Worm (Caenorhabditis elegans) whole organism, L3 larva: ENCODE results near the gene camt-1.

Experiments used
- R02D3.7 ChIP-seq: fragments of 150-350 bp; optimal IDR thresholded peaks from 2 replicates; lab custom pipeline; 2014; ENCODE audit warnings: missing biosample characterization, missing genetic modification characterization
- ceh-28 ChIP-seq: fragments of 150-350 bp; optimal IDR thresholded peaks from 2 replicates; lab custom pipeline; 2014; ENCODE audit warnings: missing biosample characterization, missing genetic modification reagents, missing genetic modification characterization
- egl-5 ChIP-seq: fragments of 150-350 bp; optimal IDR thresholded peaks from 2 replicates; lab custom pipeline; 2017; ENCODE audit warnings: missing biosample characterization, missing genetic modification reagents, missing genetic modification characterization, inconsistent platforms
- elt-2 ChIP-seq: sonication (generic microtip); optimal IDR thresholded peaks from 2 replicates; lab custom pipeline; 2016; ENCODE audit warnings: missing genetic modification reagents, mild to moderate bottlenecking, missing genetic modification characterization, missing compliant biosample characterization
- fkh-10 ChIP-seq: sonication (generic microtip); optimal IDR thresholded peaks from 2 replicates; lab custom pipeline; 2017; ENCODE audit warnings: missing biosample characterization, missing genetic modification reagents, missing genetic modification characterization
- fkh-2 ChIP-seq: fragments of 150-350 bp; optimal IDR thresholded peaks from 2 replicates; lab custom pipeline; 2014; ENCODE audit warnings: missing biosample characterization, missing genetic modification reagents, missing genetic modification characterization
- lin-15B ChIP-seq: fragments of 150-350 bp; optimal IDR thresholded peaks from 2 replicates; lab custom pipeline; 2014; ENCODE audit warnings: missing biosample characterization, missing genetic modification characterization
- mdl-1 ChIP-seq: fragments of 150-350 bp; optimal IDR thresholded peaks from 2 replicates; lab custom pipeline; 2014; ENCODE audit warnings: missing biosample characterization, missing genetic modification characterization
- nhr-11 ChIP-seq: fragments of 150-350 bp; optimal IDR thresholded peaks from 2 replicates; lab custom pipeline; 2014; ENCODE audit warnings: missing biosample characterization, missing genetic modification characterization
- pqm-1 ChIP-seq: fragments of 150-350 bp; optimal IDR thresholded peaks from 2 replicates; lab custom pipeline; 2017; ENCODE audit warnings: missing biosample characterization, missing genetic modification characterization, inconsistent platforms
- unc-62 ChIP-seq: fragments of 150-350 bp; sonication (generic microtip); optimal IDR thresholded peaks from 4 replicates; lab custom pipeline; 2014; ENCODE audit warnings: missing biosample characterization, missing genetic modification reagents, missing genetic modification characterization
- zag-1 ChIP-seq: fragments of 150-350 bp; optimal IDR thresholded peaks from 2 replicates; lab custom pipeline; 2014; ENCODE audit warnings: missing biosample characterization, missing genetic modification characterization
- ztf-4 ChIP-seq: fragments of 150-350 bp; optimal IDR thresholded peaks from 2 replicates; lab custom pipeline; 2014; ENCODE audit warnings: missing biosample characterization, missing genetic modification characterization

- TF ChIP-seq lin-15B (tag; lab: Kevin White, UChicago) (no peak), mdl-1 (no peak), elt-2 (tag; lab: Kevin White, UChicago) (no peak), nhr-11 (no peak), ztf-4 (tag; lab: Kevin White, UChicago) (no peak), zag-1 (no peak), R02D3.7 (tag; lab: Kevin White, UChicago) (no peak), fkh-10 (no peak), unc-62 (GFP tag; lab: Kevin White, UChicago) (no peak), egl-5 (tag; lab: Kevin White, UChicago) (no peak), pqm-1 (tag; lab: Kevin White, UChicago) (no peak), ceh-28 (tag; lab: Kevin White, UChicago) (no peak), fkh-2 (tag; lab: Kevin White, UChicago) (no peak)
These were observed 37.1 kb downstream of the camt-1 start, which contains the start of gene W06B4.2 for ce11 chrII:4467869-4468268.
